Worm (Caenorhabditis elegans) whole organism, L3 larva: ENCODE data around the gene Y105C5B.25.

Experiments used
- R02D3.7 ChIP-seq: fragments of 150-350 bp; optimal IDR thresholded peaks from 2 replicates; lab custom pipeline; 2014; ENCODE audit warnings: missing biosample characterization, missing genetic modification characterization
- ZK546.5 ChIP-seq: sonication (generic microtip); optimal IDR thresholded peaks from 2 replicates; lab custom pipeline; 2017; ENCODE audit warnings: missing biosample characterization, missing genetic modification characterization
- aly-2 ChIP-seq: fragments of 150-350 bp; optimal IDR thresholded peaks from 2 replicates; lab custom pipeline; 2014; ENCODE audit warnings: missing biosample characterization, missing genetic modification characterization
- ama-1 ChIP-seq: fragments of 150-350 bp; optimal IDR thresholded peaks from 2 replicates; lab custom pipeline; 2018
- ceh-16 ChIP-seq: sonication (generic microtip); optimal IDR thresholded peaks from 2 replicates; lab custom pipeline; 2017; ENCODE audit warnings: missing biosample characterization, missing genetic modification characterization
- ceh-28 ChIP-seq: fragments of 150-350 bp; optimal IDR thresholded peaks from 2 replicates; lab custom pipeline; 2014; ENCODE audit warnings: missing biosample characterization, missing genetic modification reagents, missing genetic modification characterization
- ceh-82 ChIP-seq: fragments of 150-350 bp; optimal IDR thresholded peaks from 2 replicates; lab custom pipeline; 2014; ENCODE audit warnings: missing biosample characterization, missing genetic modification characterization
- daf-12 ChIP-seq: fragments of 150-350 bp; optimal IDR thresholded peaks from 2 replicates; lab custom pipeline; 2014; ENCODE audit warnings: missing biosample characterization, missing genetic modification reagents, missing genetic modification characterization
- egl-27 ChIP-seq: sonication (generic microtip); optimal IDR thresholded peaks from 4 replicates; lab custom pipeline; 2017; ENCODE audit warnings: missing biosample characterization, missing genetic modification reagents, missing genetic modification characterization
- egl-5 ChIP-seq: fragments of 150-350 bp; optimal IDR thresholded peaks from 2 replicates; lab custom pipeline; 2017; ENCODE audit warnings: missing biosample characterization, missing genetic modification reagents, missing genetic modification characterization, inconsistent platforms
- elt-1 ChIP-seq: fragments of 150-350 bp; optimal IDR thresholded peaks from 2 replicates; lab custom pipeline; 2014; ENCODE audit warnings: missing biosample characterization, missing genetic modification characterization
- elt-2 ChIP-seq: sonication (generic microtip); optimal IDR thresholded peaks from 2 replicates; lab custom pipeline; 2016; ENCODE audit warnings: missing genetic modification reagents, mild to moderate bottlenecking, missing genetic modification characterization, missing compliant biosample characterization
- eor-1 ChIP-seq, 2 experiments: fragments of 150-350 bp; optimal IDR thresholded peaks; 2 replicates each; lab custom pipeline; 2014 to 2018; ENCODE audit warnings: missing biosample characterization in 2 of 2, missing genetic modification characterization in 2 of 2
- fkh-10 ChIP-seq: sonication (generic microtip); optimal IDR thresholded peaks from 2 replicates; lab custom pipeline; 2017; ENCODE audit warnings: missing biosample characterization, missing genetic modification reagents, missing genetic modification characterization
- fkh-2 ChIP-seq: fragments of 150-350 bp; optimal IDR thresholded peaks from 2 replicates; lab custom pipeline; 2014; ENCODE audit warnings: missing biosample characterization, missing genetic modification reagents, missing genetic modification characterization
- fos-1 ChIP-seq: fragments of 150-350 bp; optimal IDR thresholded peaks from 2 replicates; lab custom pipeline; 2014; ENCODE audit warnings: missing biosample characterization, missing genetic modification characterization
- jun-1 ChIP-seq: fragments of 150-350 bp; optimal IDR thresholded peaks from 2 replicates; lab custom pipeline; 2014; ENCODE audit warnings: missing biosample characterization, missing genetic modification reagents, missing genetic modification characterization
- lin-15B ChIP-seq: fragments of 150-350 bp; optimal IDR thresholded peaks from 2 replicates; lab custom pipeline; 2014; ENCODE audit warnings: missing biosample characterization, missing genetic modification characterization
- lin-39 ChIP-seq: fragments of 150-350 bp; optimal IDR thresholded peaks from 2 replicates; lab custom pipeline; 2018; ENCODE audit warnings: missing biosample characterization, missing genetic modification reagents, missing genetic modification characterization
- lsy-12 ChIP-seq: sonication (generic microtip); optimal IDR thresholded peaks from 2 replicates; lab custom pipeline; 2016; ENCODE audit warnings: mild to moderate bottlenecking, missing genetic modification characterization, missing compliant biosample characterization
- mdl-1 ChIP-seq: fragments of 150-350 bp; optimal IDR thresholded peaks from 2 replicates; lab custom pipeline; 2014; ENCODE audit warnings: missing biosample characterization, missing genetic modification characterization
- mml-1 ChIP-seq: fragments of 150-350 bp; sonication (generic microtip); optimal IDR thresholded peaks from 3 replicates; lab custom pipeline; 2014; ENCODE audit warnings: missing biosample characterization, missing genetic modification characterization
- nfya-1 ChIP-seq: sonication (generic microtip); optimal IDR thresholded peaks from 2 replicates; lab custom pipeline; 2017; ENCODE audit warnings: missing genetic modification characterization, mild to moderate bottlenecking, missing compliant biosample characterization, antibody characterized with exemption, moderate library complexity; ENCODE audit not compliant: insufficient read depth
- nhr-11 ChIP-seq: fragments of 150-350 bp; optimal IDR thresholded peaks from 2 replicates; lab custom pipeline; 2014; ENCODE audit warnings: missing biosample characterization, missing genetic modification characterization
- nhr-12 ChIP-seq: fragments of 150-350 bp; optimal IDR thresholded peaks from 2 replicates; lab custom pipeline; 2014; ENCODE audit warnings: missing biosample characterization, missing genetic modification characterization
- nhr-23 ChIP-seq: fragments of 150-350 bp; optimal IDR thresholded peaks from 2 replicates; lab custom pipeline; 2014; ENCODE audit warnings: missing biosample characterization, missing genetic modification reagents, missing genetic modification characterization
- nhr-237 ChIP-seq: fragments of 150-350 bp; optimal IDR thresholded peaks from 2 replicates; lab custom pipeline; 2014; ENCODE audit warnings: missing biosample characterization, missing genetic modification characterization
- nhr-25 ChIP-seq: sonication (generic microtip); optimal IDR thresholded peaks from 2 replicates; lab custom pipeline; 2017; ENCODE audit warnings: missing biosample characterization, missing genetic modification characterization
- nhr-28 ChIP-seq: fragments of 150-350 bp; optimal IDR thresholded peaks from 2 replicates; lab custom pipeline; 2014; ENCODE audit warnings: missing biosample characterization, missing genetic modification characterization
- nhr-43 ChIP-seq: sonication (generic microtip); optimal IDR thresholded peaks from 2 replicates; lab custom pipeline; 2016; ENCODE audit warnings: mild to moderate bottlenecking, missing genetic modification characterization, missing compliant biosample characterization; ENCODE audit not compliant: poor library complexity, severe bottlenecking
- nhr-67 ChIP-seq: fragments of 150-350 bp; optimal IDR thresholded peaks from 2 replicates; lab custom pipeline; 2014; ENCODE audit warnings: missing biosample characterization, missing genetic modification characterization
- nhr-76 ChIP-seq: fragments of 150-350 bp; sonication (generic microtip); optimal IDR thresholded peaks from 5 replicates; lab custom pipeline; 2014; ENCODE audit warnings: missing biosample characterization, missing genetic modification characterization
- nhr-77 ChIP-seq: fragments of 150-350 bp; optimal IDR thresholded peaks from 2 replicates; lab custom pipeline; 2014; ENCODE audit warnings: missing biosample characterization, missing genetic modification characterization
- pha-4 ChIP-seq: fragments of 150-350 bp; optimal IDR thresholded peaks from 2 replicates; lab custom pipeline; 2014; ENCODE audit warnings: missing biosample characterization, missing genetic modification reagents, missing genetic modification characterization
- pqm-1 ChIP-seq: fragments of 150-350 bp; optimal IDR thresholded peaks from 2 replicates; lab custom pipeline; 2017; ENCODE audit warnings: missing biosample characterization, missing genetic modification characterization, inconsistent platforms
- sea-2 ChIP-seq: fragments of 150-350 bp; sonication (generic microtip); optimal IDR thresholded peaks from 4 replicates; lab custom pipeline; 2014; ENCODE audit warnings: missing biosample characterization, missing genetic modification reagents, missing genetic modification characterization
- skn-1 ChIP-seq: fragments of 150-350 bp; optimal IDR thresholded peaks from 2 replicates; lab custom pipeline; 2014; ENCODE audit warnings: missing biosample characterization, missing genetic modification characterization
- snpc-4 ChIP-seq: fragments of 150-350 bp; optimal IDR thresholded peaks from 2 replicates; lab custom pipeline; 2014; ENCODE audit warnings: missing biosample characterization, missing genetic modification characterization
- tbx-2 ChIP-seq: sonication (generic microtip); optimal IDR thresholded peaks from 2 replicates; lab custom pipeline; 2016; ENCODE audit warnings: mild to moderate bottlenecking, missing genetic modification characterization, missing compliant biosample characterization
- unc-39 ChIP-seq: sonication (generic microtip); optimal IDR thresholded peaks from 4 replicates; lab custom pipeline; 2017; ENCODE audit warnings: missing biosample characterization, missing genetic modification characterization
- unc-62 ChIP-seq: fragments of 150-350 bp; sonication (generic microtip); optimal IDR thresholded peaks from 4 replicates; lab custom pipeline; 2014; ENCODE audit warnings: missing biosample characterization, missing genetic modification reagents, missing genetic modification characterization
- zag-1 ChIP-seq: fragments of 150-350 bp; optimal IDR thresholded peaks from 2 replicates; lab custom pipeline; 2014; ENCODE audit warnings: missing biosample characterization, missing genetic modification characterization
- ztf-11 ChIP-seq: fragments of 150-350 bp; optimal IDR thresholded peaks from 2 replicates; lab custom pipeline; 2014; ENCODE audit warnings: missing biosample characterization, missing genetic modification characterization
- ztf-4 ChIP-seq: fragments of 150-350 bp; optimal IDR thresholded peaks from 2 replicates; lab custom pipeline; 2014; ENCODE audit warnings: missing biosample characterization, missing genetic modification characterization

Gene Y105C5B.25

DNA sequence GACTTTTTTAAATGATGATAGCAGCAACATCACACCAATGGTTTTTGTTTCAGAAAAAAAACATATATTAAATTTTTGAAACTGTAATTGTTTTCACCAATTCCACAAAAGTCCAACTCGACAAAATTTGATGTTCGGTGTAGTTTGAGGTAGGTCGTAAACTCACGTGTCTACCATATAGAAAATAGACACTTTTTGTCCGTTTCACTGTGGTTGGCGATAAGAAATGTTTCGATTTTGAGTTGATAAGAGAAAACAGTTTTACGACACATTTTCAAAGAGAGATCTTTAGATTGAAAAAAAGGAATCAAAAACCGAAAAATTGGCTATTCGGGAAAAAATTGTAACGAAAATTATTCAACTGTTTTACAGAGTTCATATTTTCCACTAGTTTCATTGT is 31.5 kb upstream of the Y105C5B.25 start:
- TF ChIP-seq tbx-2 (no peak), elt-1 (tag; lab: Kevin White, UChicago) (no peak), pqm-1 (peak; percentile 91), elt-2 (peak; percentile 93)

ce11 chrIV:16176808-16177207 is 29.9 kb upstream of the Y105C5B.25 start:
- peak; percentile 30 for TF ChIP-seq elt-2
- no peak for TF ChIP-seq eor-1 (tag; optimal IDR thresholded peaks at IDR 0.05; lab: Kevin White, UChicago)
- peak; percentile 36 for TF ChIP-seq pha-4 (tag; lab: Kevin White, UChicago)
- TF ChIP-seq nhr-23 (tag; lab: Kevin White, UChicago) = no peak
- TF ChIP-seq, all 47 proteins: peak for 2

ce11 chrIV:16172786-16173371 is 25.9 kb upstream of the Y105C5B.25 start:
- no peak for TF ChIP-seq skn-1
- TF ChIP-seq ama-1 (lab: Kevin White, UChicago) = peak; percentile 76

ce11 chrIV:16171326-16171725 is 24.4 kb upstream of the Y105C5B.25 start:
- TF ChIP-seq elt-2 (peak; percentile 62), ama-1 (lab: Kevin White, UChicago) (peak; percentile 74), nhr-23 (tag; lab: Kevin White, UChicago) (peak; percentile 25), mml-1 (tag; lab: Kevin White, UChicago) (peak; percentile 83), nhr-77 (no peak), pqm-1 (peak; percentile 61), nhr-43 (peak; percentile 39), nhr-67 (tag; lab: Kevin White, UChicago) (no peak)

DNA sequence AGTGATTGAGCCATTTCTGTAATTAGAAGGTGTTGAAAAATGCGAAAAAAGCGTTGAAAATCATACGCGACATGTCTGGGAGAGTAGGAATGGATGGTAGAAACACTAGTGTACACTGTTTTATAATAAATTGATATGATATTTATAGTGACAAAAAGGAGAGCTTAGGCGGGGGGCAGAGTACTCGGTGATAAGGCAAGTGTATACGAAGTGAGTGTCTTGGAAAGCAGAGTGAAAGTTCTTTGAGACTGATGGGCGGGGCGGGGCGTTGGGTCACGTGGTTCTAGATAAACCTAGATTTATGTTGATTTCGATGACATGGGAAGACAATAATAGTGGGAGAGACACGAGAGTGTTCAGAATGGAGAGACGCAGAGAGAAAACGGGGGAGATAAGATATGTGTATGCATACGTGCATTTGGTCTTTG is 23.7 kb upstream of the Y105C5B.25 start, which contains the start of gene gln-3:
Gene gln-3 (minus strand): TSS at position 73 of the 428 bp plus-strand sequence.
- TF ChIP-seq elt-2 (peak; percentile 92), skn-1 (no peak), R02D3.7 (no peak), nhr-43 (peak; percentile 67), nhr-12 (no peak), ztf-11 (tag; lab: Kevin White, UChicago) (no peak), fkh-10 (GFP tag; lab: Kevin White, UChicago) (no peak), ztf-4 (tag; lab: Kevin White, UChicago) (no peak), mml-1 (tag; lab: Kevin White, UChicago) (no peak), sea-2 (GFP tag; lab: Kevin White, UChicago) (no peak), elt-1 (tag; lab: Kevin White, UChicago) (no peak), unc-39 (tag; lab: Kevin White, UChicago) (no peak), nhr-25 (tag; lab: Kevin White, UChicago) (no peak), fos-1 (tag; lab: Kevin White, UChicago) (no peak), aly-2 (tag; lab: Kevin White, UChicago) (no peak), nhr-76 (tag; lab: Kevin White, UChicago) (no peak), nhr-77 (no peak), pqm-1 (peak; percentile 65), ceh-16 (no peak), ceh-82 (no peak), snpc-4 (tag; lab: Kevin White, UChicago) (no peak), nfya-1 (tag; lab: Kevin White, UChicago) (peak; percentile 23), mdl-1 (tag; lab: Kevin White, UChicago) (no peak), tbx-2 (no peak), eor-1 (tag; optimal IDR thresholded peaks at IDR 0.05; lab: Kevin White, UChicago) (no peak), ZK546.5 (tag; lab: Kevin White, UChicago) (no peak), unc-62 (no peak), nhr-11 (tag; lab: Kevin White, UChicago) (no peak), jun-1 (tag; lab: Kevin White, UChicago) (peak; percentile 73), daf-12 (tag; lab: Kevin White, UChicago) (no peak), zag-1 (no peak), ceh-28 (tag; lab: Kevin White, UChicago) (no peak), lin-39 (no peak), egl-27 (tag; lab: Kevin White, UChicago) (no peak), fkh-2 (no peak), nhr-28 (tag; lab: Kevin White, UChicago) (no peak), nhr-237 (tag; lab: Kevin White, UChicago) (no peak), nhr-67 (tag; lab: Kevin White, UChicago) (no peak), lin-15B (tag; lab: Kevin White, UChicago) (no peak), nhr-23 (tag; lab: Kevin White, UChicago) (peak; percentile 57), pha-4 (tag; lab: Kevin White, UChicago) (peak; percentile 28), ama-1 (lab: Kevin White, UChicago) (peak; percentile 86), lsy-12 (tag; lab: Kevin White, UChicago) (no peak), egl-5 (tag; lab: Kevin White, UChicago) (no peak)
